Fruit fly (Drosophila melanogaster): ENCODE results near the gene CG42502.

dm6 chr2L:18823243-18823803, 12.3 kb upstream of the CG42502 start, which contains the start of gene Ugt36D1:
- peak; percentile 57 for TF ChIP-seq cwo (GFP tag; optimal IDR thresholded peaks at IDR 0.05)
- no peak for TF ChIP-seq CG17802 (tag; optimal IDR thresholded peaks at IDR 0.05)
- no peak for TF ChIP-seq CG10959 (GFP tag; IDR thresholded peaks at IDR 0.05)
- no peak for TF ChIP-seq CG3847 (GFP tag; IDR thresholded peaks at IDR 0.05)
- 0 out of 2 replicates have a peak, but pooled peaks have one; percentile 26 for TF ChIP-seq rib (GFP tag; IDR thresholded peaks at IDR 0.05)
- no peak for TF ChIP-seq B-H2 (GFP tag; optimal IDR thresholded peaks at IDR 0.05)
- no peak for TF ChIP-seq Ets65A (GFP tag)
- TF ChIP-seq gfzf (GFP tag; optimal IDR thresholded peaks at IDR 0.05) = no peak
- TF ChIP-seq sr (GFP tag; IDR thresholded peaks at IDR 0.05) = no peak
- no peak for TF ChIP-seq CG1832 (GFP tag; optimal IDR thresholded peaks at IDR 0.05)
- TF ChIP-seq HmgZ (tag; optimal IDR thresholded peaks at IDR 0.05) = peak; percentile 6
- no peak for TF ChIP-seq nmo (GFP tag; optimal IDR thresholded peaks at IDR 0.05)
- no peak for TF ChIP-seq CG4820 (GFP tag; optimal IDR thresholded peaks at IDR 0.05)
- no peak for TF ChIP-seq D (optimal IDR thresholded peaks at IDR 0.05)
- no peak for TF ChIP-seq D (GFP tag; optimal IDR thresholded peaks at IDR 0.05)
